Worm (Caenorhabditis elegans) whole organism, L2 larva: ENCODE measurements around the gene ZK1067.4.

Source experiments
- F13H6.1 ChIP-seq: sonication (generic microtip); optimal IDR thresholded peaks from 2 replicates; lab custom pipeline; 2016; ENCODE audit warnings: missing genetic modification characterization, missing compliant biosample characterization
- alr-1 ChIP-seq: fragments of 150-350 bp; optimal IDR thresholded peaks from 2 replicates; lab custom pipeline; 2014; ENCODE audit warnings: missing biosample characterization, missing genetic modification characterization
- aly-2 ChIP-seq: fragments of 150-350 bp; optimal IDR thresholded peaks from 2 replicates; lab custom pipeline; 2014; ENCODE audit warnings: missing biosample characterization, missing genetic modification characterization
- ama-1 ChIP-seq: fragments of 150-350 bp; optimal IDR thresholded peaks from 2 replicates; lab custom pipeline; 2018; ENCODE audit warnings: inconsistent platforms
- dmd-4 ChIP-seq: sonication (generic microtip); optimal IDR thresholded peaks from 2 replicates; lab custom pipeline; 2017; ENCODE audit warnings: missing biosample characterization, missing genetic modification characterization
- egl-27 ChIP-seq: sonication (generic microtip); optimal IDR thresholded peaks from 3 replicates; lab custom pipeline; 2017; ENCODE audit warnings: missing biosample characterization, missing genetic modification reagents, missing genetic modification characterization
- lsy-2 ChIP-seq, 2 experiments: fragments of 150-350 bp in 1 of 2; sonication (generic microtip) in 1 of 2; optimal IDR thresholded peaks; 2 replicates each; lab custom pipeline; 2014 to 2017; ENCODE audit warnings: missing biosample characterization in 2 of 2, missing genetic modification characterization in 2 of 2
- mab-5 ChIP-seq: fragments of 150-350 bp; optimal IDR thresholded peaks from 2 replicates; lab custom pipeline; 2014; ENCODE audit warnings: missing biosample characterization, missing genetic modification characterization
- nhr-237 ChIP-seq: fragments of 150-350 bp; optimal IDR thresholded peaks from 2 replicates; lab custom pipeline; 2014; ENCODE audit warnings: missing biosample characterization, missing genetic modification characterization
- skn-1 ChIP-seq: sonication (generic microtip); optimal IDR thresholded peaks from 2 replicates; lab custom pipeline; 2017; ENCODE audit warnings: missing biosample characterization, missing genetic modification characterization
- snpc-4 ChIP-seq: fragments of 150-350 bp; optimal IDR thresholded peaks from 2 replicates; lab custom pipeline; 2014; ENCODE audit warnings: missing biosample characterization, missing genetic modification characterization
- unc-55 ChIP-seq: fragments of 150-350 bp; sonication (generic microtip); optimal IDR thresholded peaks from 3 replicates; lab custom pipeline; 2014; ENCODE audit warnings: missing biosample characterization, missing genetic modification reagents, missing genetic modification characterization
- ztf-11 ChIP-seq: sonication (generic microtip); optimal IDR thresholded peaks from 2 replicates; lab custom pipeline; 2017; ENCODE audit warnings: missing biosample characterization, missing genetic modification characterization

DNA sequence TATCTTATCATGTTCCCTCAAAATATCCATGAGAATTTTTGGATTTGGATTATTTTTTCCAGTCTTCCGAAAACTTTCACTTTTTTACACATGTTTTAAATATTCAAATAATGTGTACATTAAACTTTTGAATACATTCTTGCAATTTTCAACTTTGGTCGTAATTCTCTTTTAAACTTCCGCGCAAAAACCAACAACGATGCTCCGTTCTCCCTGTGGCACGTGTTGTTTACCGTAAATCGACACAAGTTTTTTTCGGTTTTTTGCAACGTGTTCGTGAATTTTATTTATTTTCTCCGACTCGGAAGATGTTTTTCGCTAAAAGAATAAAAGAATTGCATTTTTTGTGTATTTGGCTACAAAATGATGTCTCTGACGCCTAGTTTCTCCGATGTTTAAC, 32.6 kb downstream of the ZK1067.4 start:
- TF ChIP-seq ama-1 (lab: Kevin White, UChicago) (peak; percentile 9), F13H6.1 (no peak), snpc-4 (tag; lab: Kevin White, UChicago) (peak; percentile 5), ztf-11 (no peak), lsy-2 (tag; optimal IDR thresholded peaks at IDR 0.05; lab: Kevin White, UChicago) (peak in 1 of 2 experiments; percentile 78), unc-55 (no peak), dmd-4 (tag; lab: Kevin White, UChicago) (no peak), alr-1 (tag; lab: Kevin White, UChicago) (no peak), aly-2 (no peak), egl-27 (tag; lab: Kevin White, UChicago) (no peak), mab-5 (peak; percentile 32), nhr-237 (tag; lab: Kevin White, UChicago) (no peak), skn-1 (tag; lab: Kevin White, UChicago) (no peak)
